Worm (Caenorhabditis elegans) whole organism, young adult: Measurements from ENCODE around the gene F10G7.9.

ENCODE experiments used
- C06A6.2 ChIP-seq: fragments of 200-800 bp; sonication (Bioruptor generic); conservative IDR thresholded peaks from 2 replicates; pipeline ENCODE4 v1.3.6; 2022; ENCODE audit warnings: missing genetic modification characterization, missing compliant biosample characterization
- F10E7.11 ChIP-seq: sonication (generic microtip); optimal IDR thresholded peaks from 2 replicates; lab custom pipeline; 2017; ENCODE audit warnings: mild to moderate bottlenecking, missing genetic modification characterization, moderate library complexity, missing compliant biosample characterization
- F22D6.2 ChIP-seq: sonication (generic microtip); optimal IDR thresholded peaks from 2 replicates; lab custom pipeline; 2016; ENCODE audit warnings: mild to moderate bottlenecking, missing genetic modification characterization, missing compliant biosample characterization
- F33H1.4 ChIP-seq: fragments of 200-800 bp; sonication (Bioruptor generic); IDR thresholded peaks from 2 replicates; pipeline ENCODE4 v1.3.6; 2022; ENCODE audit warnings: missing genetic modification reagents, missing genetic modification characterization, missing compliant biosample characterization
- F37B4.10 ChIP-seq: fragments of 200-800 bp; sonication (Bioruptor generic); IDR thresholded peaks from 2 replicates; pipeline ENCODE4 v1.3.6; 2022; ENCODE audit warnings: missing genetic modification characterization, missing compliant biosample characterization
- F52B5.7 ChIP-seq: sonication (generic microtip); optimal IDR thresholded peaks from 2 replicates; lab custom pipeline; 2016; ENCODE audit warnings: mild to moderate bottlenecking, missing genetic modification characterization, missing compliant biosample characterization
- K11D2.4 ChIP-seq: fragments of 200-800 bp; sonication (Bioruptor generic); IDR thresholded peaks from 2 replicates; pipeline ENCODE4 v1.3.6; 2022; ENCODE audit warnings: missing genetic modification reagents, missing genetic modification characterization, missing compliant biosample characterization
- Y53F4B.3 ChIP-seq: fragments of 200-800 bp; sonication (Bioruptor generic); IDR thresholded peaks from 2 replicates; pipeline ENCODE4 v1.3.6; 2022; ENCODE audit warnings: missing genetic modification reagents, missing genetic modification characterization, missing compliant biosample characterization
- Y67H2A.10 ChIP-seq: fragments of 200-800 bp; sonication (Bioruptor generic); conservative IDR thresholded peaks from 2 replicates; pipeline ENCODE4 v1.3.6; 2022; ENCODE audit warnings: missing genetic modification reagents, missing genetic modification characterization, missing compliant biosample characterization
- Y79H2A.3 ChIP-seq: fragments of 200-800 bp; sonication (Bioruptor generic); conservative IDR thresholded peaks from 2 replicates; pipeline ENCODE4 v1.3.6; 2022; ENCODE audit warnings: missing genetic modification reagents, missing genetic modification characterization, missing compliant biosample characterization
- ZK185.1 ChIP-seq: sonication (generic microtip); optimal IDR thresholded peaks from 2 replicates; lab custom pipeline; 2016; ENCODE audit warnings: mild to moderate bottlenecking, missing genetic modification characterization, missing compliant biosample characterization; ENCODE audit not compliant: poor library complexity, severe bottlenecking
- ama-1 ChIP-seq, 3 experiments: fragments of 150-350 bp in 1 of 3; sonication (generic microtip) in 2 of 3; optimal IDR thresholded peaks; 2 replicates each; lab custom pipeline; 2014 to 2018; ENCODE audit warnings: missing biosample characterization in 2 of 3, missing genetic modification characterization in 2 of 3, missing genetic modification reagents in 2 of 3
- aptf-3 ChIP-seq: fragments of 200-800 bp; sonication (Bioruptor generic); IDR thresholded peaks from 2 replicates; pipeline ENCODE4 v1.3.6; 2022; ENCODE audit warnings: missing genetic modification characterization, missing compliant biosample characterization
- athp-1 ChIP-seq: sonication (generic microtip); optimal IDR thresholded peaks from 2 replicates; lab custom pipeline; 2017; ENCODE audit warnings: mild to moderate bottlenecking, missing genetic modification characterization, missing compliant biosample characterization
- cebp-2 ChIP-seq: fragments of 200-800 bp; sonication (Bioruptor generic); IDR thresholded peaks from 2 replicates; pipeline ENCODE4 v1.3.6; 2022; ENCODE audit warnings: missing genetic modification characterization, missing compliant biosample characterization
- ceh-40 ChIP-seq: fragments of 200-800 bp; sonication (Bioruptor generic); IDR thresholded peaks from 2 replicates; pipeline ENCODE4 v1.3.6; 2022; ENCODE audit warnings: missing genetic modification characterization, missing compliant biosample characterization
- ceh-91 ChIP-seq: fragments of 200-800 bp; sonication (Bioruptor generic); IDR thresholded peaks from 2 replicates; pipeline ENCODE4 v1.3.6; 2022; ENCODE audit warnings: missing genetic modification reagents, missing genetic modification characterization, missing compliant biosample characterization
- dpl-1 ChIP-seq: fragments of 150-350 bp; optimal IDR thresholded peaks from 2 replicates; lab custom pipeline; 2014; ENCODE audit warnings: missing biosample characterization, missing genetic modification reagents, missing genetic modification characterization
- egl-18 ChIP-seq: fragments of 200-800 bp; sonication (Bioruptor generic); IDR thresholded peaks from 2 replicates; pipeline ENCODE4 v1.3.6; 2022; ENCODE audit warnings: missing genetic modification reagents, missing genetic modification characterization, missing compliant biosample characterization
- egl-44 ChIP-seq: fragments of 200-800 bp; sonication (Bioruptor generic); IDR thresholded peaks from 2 replicates; pipeline ENCODE4 v1.3.6; 2022; ENCODE audit warnings: missing genetic modification reagents, missing genetic modification characterization, missing compliant biosample characterization
- hlh-12 ChIP-seq: sonication (generic microtip); optimal IDR thresholded peaks from 2 replicates; lab custom pipeline; 2016; ENCODE audit warnings: missing genetic modification characterization, missing compliant biosample characterization
- hlh-26 ChIP-seq: fragments of 200-800 bp; sonication (Bioruptor generic); conservative IDR thresholded peaks from 2 replicates; pipeline ENCODE4 v1.3.6; 2022; ENCODE audit warnings: missing genetic modification reagents, missing genetic modification characterization, missing compliant biosample characterization
- hmg-20 ChIP-seq: fragments of 200-800 bp; sonication (Bioruptor generic); IDR thresholded peaks from 2 replicates; pipeline ENCODE4 v1.3.6; 2022; ENCODE audit warnings: missing genetic modification reagents, missing genetic modification characterization, missing compliant biosample characterization
- hrde-1 ChIP-seq: sonication (generic microtip); optimal IDR thresholded peaks from 2 replicates; lab custom pipeline; 2016; ENCODE audit warnings: missing genetic modification characterization, mild to moderate bottlenecking, missing compliant biosample characterization, moderate library complexity, missing genotype, missing genetic modification reagents, borderline replicate concordance
- hsf-1 ChIP-seq: fragments of 200-800 bp; sonication (Bioruptor generic); IDR thresholded peaks from 2 replicates; pipeline ENCODE4 v1.3.6; 2022; ENCODE audit warnings: missing genetic modification reagents, missing genetic modification characterization, missing compliant biosample characterization
- lin-35 ChIP-seq, 3 experiments: fragments of 150-350 bp in 2 of 3; sonication (generic microtip) in 1 of 3; optimal IDR thresholded peaks; 2 replicates each; lab custom pipeline; 2014 to 2018; ENCODE audit warnings: missing biosample characterization in 3 of 3, missing genetic modification characterization in 3 of 3, missing genetic modification reagents in 3 of 3
- lin-40 ChIP-seq: sonication (generic microtip); optimal IDR thresholded peaks from 2 replicates; lab custom pipeline; 2016; ENCODE audit warnings: missing genetic modification characterization, mild to moderate bottlenecking, missing compliant biosample characterization, missing genotype, missing genetic modification reagents
- mes-4 ChIP-seq: sonication (generic microtip); optimal IDR thresholded peaks from 2 replicates; lab custom pipeline; 2016; ENCODE audit warnings: missing genotype, missing genetic modification characterization, missing compliant biosample characterization
- nfyb-1 ChIP-seq: fragments of 200-800 bp; sonication (Bioruptor generic); IDR thresholded peaks from 2 replicates; pipeline ENCODE4 v1.3.6; 2022; ENCODE audit warnings: missing genetic modification reagents, missing genetic modification characterization, missing compliant biosample characterization
- pbrm-1 ChIP-seq: fragments of 200-800 bp; sonication (Bioruptor generic); IDR thresholded peaks from 2 replicates; pipeline ENCODE4 v1.3.6; 2022; ENCODE audit warnings: missing genetic modification reagents, missing genetic modification characterization, missing compliant biosample characterization
- rcor-1 ChIP-seq: fragments of 200-800 bp; sonication (Bioruptor generic); IDR thresholded peaks from 2 replicates; pipeline ENCODE4 v1.3.6; 2022; ENCODE audit warnings: missing genetic modification reagents, missing genetic modification characterization, missing compliant biosample characterization
- rec-8 ChIP-seq, 2 experiments: sonication (generic microtip); optimal IDR thresholded peaks; 2 replicates each; lab custom pipeline; 2016; ENCODE audit warnings: mild to moderate bottlenecking in 2 of 2, missing genetic modification characterization in 2 of 2, missing genetic modification reagents in 2 of 2, missing genotype in 2 of 2, missing biosample characterization in 1 of 2, missing compliant biosample characterization in 1 of 2, moderate library complexity in 1 of 2
- rpc-1 ChIP-seq, 2 experiments: fragments of 150-350 bp in 1 of 2; sonication (generic microtip) in 1 of 2; optimal IDR thresholded peaks; 2 replicates each; lab custom pipeline; 2014 to 2018; ENCODE audit warnings: missing biosample characterization in 1 of 2, missing genetic modification characterization in 1 of 2, missing genetic modification reagents in 1 of 2, missing genotype in 1 of 2
- snpc-1.3 ChIP-seq: sonication (generic microtip); optimal IDR thresholded peaks from 2 replicates; lab custom pipeline; 2017; ENCODE audit warnings: missing genetic modification characterization, mild to moderate bottlenecking, missing compliant biosample characterization, antibody characterized with exemption, moderate library complexity, missing genotype, missing genetic modification reagents; ENCODE audit not compliant: insufficient read depth
- snpc-3.4 ChIP-seq: sonication (generic microtip); optimal IDR thresholded peaks from 2 replicates; lab custom pipeline; 2017; ENCODE audit warnings: missing genetic modification characterization, mild to moderate bottlenecking, missing compliant biosample characterization, antibody characterized with exemption, moderate library complexity, missing genotype, missing genetic modification reagents
- tbp1 ChIP-seq: fragments of 200-800 bp; sonication (Bioruptor generic); optimal IDR thresholded peaks from 2 replicates; lab custom pipeline; 2018; ENCODE audit warnings: mild to moderate bottlenecking, missing genetic modification characterization, missing compliant biosample characterization
- unc-130 ChIP-seq: sonication (generic microtip); optimal IDR thresholded peaks from 2 replicates; lab custom pipeline; 2016; ENCODE audit warnings: missing genetic modification reagents, missing genetic modification characterization, missing compliant biosample characterization
- unc-62 ChIP-seq: fragments of 150-350 bp; optimal IDR thresholded peaks from 2 replicates; lab custom pipeline; 2014; ENCODE audit warnings: missing biosample characterization, missing genetic modification reagents, missing genetic modification characterization
- xnd-1 ChIP-seq: sonication (generic microtip); optimal IDR thresholded peaks from 2 replicates; lab custom pipeline; 2016; ENCODE audit warnings: missing genotype, missing genetic modification reagents, missing genetic modification characterization, missing compliant biosample characterization
- ztf-18 ChIP-seq: sonication (generic microtip); optimal IDR thresholded peaks from 2 replicates; lab custom pipeline; 2016; ENCODE audit warnings: missing genotype, mild to moderate bottlenecking, missing genetic modification characterization, missing compliant biosample characterization

Gene F10G7.9

ce11 chrII:4689477-4689876 lies 16.8 kb downstream of the F10G7.9 start, which contains the start of gene F10G7.12:
Gene F10G7.12 (plus strand): TSS chrII:4689777.
- TF ChIP-seq Y79H2A.3 (GFP tag; lab: Robert Waterston, UW) (no peak), F22D6.2 (tag; lab: Kevin White, UChicago) (no peak), ceh-40 (GFP tag; lab: Robert Waterston, UW) (no peak), xnd-1 (tag; lab: Kevin White, UChicago) (no peak), lin-40 (tag; lab: Kevin White, UChicago) (no peak), mes-4 (tag; lab: Kevin White, UChicago) (no peak), hmg-20 (GFP tag; lab: Robert Waterston, UW) (no peak), ama-1 (optimal IDR thresholded peaks at IDR 0.05; lab: Kevin White, UChicago) (no peak), ama-1 (GFP tag; optimal IDR thresholded peaks at IDR 0.05; lab: Kevin White, UChicago) (no peak), rec-8 (tag; optimal IDR thresholded peaks at IDR 0.05; lab: Kevin White, UChicago) (no peak), dpl-1 (GFP tag; lab: Kevin White, UChicago) (no peak), F37B4.10 (GFP tag; lab: Robert Waterston, UW) (no peak), F33H1.4 (GFP tag; lab: Robert Waterston, UW) (no peak), unc-130 (GFP tag; lab: Kevin White, UChicago) (no peak), Y53F4B.3 (GFP tag; lab: Robert Waterston, UW) (no peak), rcor-1 (GFP tag; lab: Robert Waterston, UW) (no peak), cebp-2 (GFP tag; lab: Robert Waterston, UW) (no peak)

DNA sequence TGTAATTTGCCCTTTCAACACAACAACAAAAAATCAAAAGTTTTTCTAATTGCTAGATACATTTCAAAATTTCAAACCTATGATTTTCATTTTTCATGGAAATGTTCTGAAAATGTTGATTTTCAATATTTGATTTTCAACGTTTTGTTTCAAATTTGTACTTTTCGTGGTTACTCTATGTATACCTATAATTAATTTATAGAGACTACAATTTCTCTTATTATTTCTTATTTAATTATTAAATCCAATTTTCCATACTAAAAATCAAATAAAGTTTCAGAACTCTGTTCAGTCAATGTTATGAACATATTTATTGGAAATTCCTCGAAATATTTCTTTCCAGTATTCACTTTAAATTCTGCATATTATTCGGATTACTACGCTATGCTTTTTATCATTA lies 19.3 kb downstream of the F10G7.9 start, which contains the start of gene sre-39:
TSS of gene sre-39 (plus strand) at position 301 of the 400 bp plus-strand sequence.
- TF ChIP-seq egl-18 (GFP tag; lab: Robert Waterston, UW) (no peak), Y67H2A.10 (GFP tag; lab: Robert Waterston, UW) (no peak), rpc-1 (optimal IDR thresholded peaks at IDR 0.05; lab: Kevin White, UChicago) (no peak), rpc-1 (tag; optimal IDR thresholded peaks at IDR 0.05; lab: Kevin White, UChicago) (no peak)

DNA sequence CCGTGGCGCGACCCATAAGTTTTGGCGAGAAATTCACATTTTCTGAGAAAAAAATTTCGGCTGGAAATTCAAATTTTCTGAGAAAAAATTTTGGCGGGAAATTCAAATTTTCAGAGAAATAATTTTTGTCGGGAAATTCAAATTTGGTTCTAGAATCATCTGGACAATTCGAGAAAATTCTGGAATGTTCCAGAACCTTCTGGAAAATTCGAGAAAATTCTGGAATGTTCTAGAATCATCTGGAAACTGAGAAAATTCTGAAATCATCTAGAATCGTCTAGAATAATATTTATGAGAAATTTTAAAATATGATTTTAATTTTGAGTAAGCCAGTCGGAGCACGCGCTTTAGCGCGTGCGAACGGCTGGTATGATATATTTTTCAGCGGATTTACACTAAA lies 21.4 kb downstream of the F10G7.9 start:
- TF ChIP-seq pbrm-1 (GFP tag; lab: Robert Waterston, UW) (no peak), hsf-1 (GFP tag; lab: Robert Waterston, UW) (peak; percentile 93), hrde-1 (tag; lab: Kevin White, UChicago) (no peak), rpc-1 (optimal IDR thresholded peaks at IDR 0.05; lab: Kevin White, UChicago) (peak; percentile 6), rpc-1 (tag; optimal IDR thresholded peaks at IDR 0.05; lab: Kevin White, UChicago) (no peak), ceh-91 (GFP tag; lab: Robert Waterston, UW) (no peak)

DNA sequence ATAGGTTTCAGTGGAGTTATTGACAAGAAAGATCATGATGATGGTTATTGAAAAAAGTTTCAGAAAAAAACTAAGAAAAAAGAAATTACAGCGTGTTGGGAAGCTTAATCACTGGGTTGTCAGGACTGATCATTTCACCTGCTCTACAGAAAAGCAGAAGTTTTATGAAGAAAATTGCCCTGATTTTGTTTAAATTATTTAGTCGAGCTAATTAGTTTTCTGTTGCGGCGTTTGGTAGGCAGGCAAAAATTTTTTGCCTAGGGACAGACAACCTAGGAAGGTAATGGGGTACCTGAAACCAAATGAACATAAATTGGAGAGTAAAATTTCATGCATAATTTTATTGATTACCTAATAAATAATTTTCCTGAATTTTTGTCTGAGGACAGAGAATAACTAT lies 22.6 kb downstream of the F10G7.9 start, which contains the start of gene sre-40:
TSS of gene sre-40 (minus strand) at position 101 of the 400 bp plus-strand sequence.
- TF ChIP-seq snpc-1.3 (tag; lab: Kevin White, UChicago): no peak
- no peak for TF ChIP-seq F10E7.11 (tag; lab: Kevin White, UChicago)
- no peak for TF ChIP-seq snpc-3.4 (tag; lab: Kevin White, UChicago)
- no peak for TF ChIP-seq egl-18 (GFP tag; lab: Robert Waterston, UW)
- no peak for TF ChIP-seq athp-1
- TF ChIP-seq K11D2.4 (GFP tag; lab: Robert Waterston, UW): no peak
- TF ChIP-seq hlh-12: no peak
- TF ChIP-seq, all 124 proteins: peak for 0

DNA sequence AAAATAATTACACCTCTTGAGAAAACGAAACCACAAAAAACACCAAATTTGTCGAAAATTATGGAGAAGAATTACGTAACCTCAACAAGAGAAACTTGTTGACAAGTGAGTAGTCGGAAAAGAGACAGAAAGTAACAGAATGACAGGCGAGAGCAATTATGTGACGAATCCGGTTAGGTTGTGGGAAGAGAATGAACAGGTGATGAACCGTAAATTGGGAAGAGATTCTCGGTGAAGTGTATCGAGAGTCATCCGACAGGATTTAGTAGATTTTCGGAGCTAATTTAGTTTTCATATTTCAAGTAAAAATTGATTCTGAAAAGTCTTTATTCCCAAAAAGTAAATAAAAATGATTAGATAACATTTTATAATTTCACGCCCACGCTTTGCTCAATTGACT lies 24.9 kb downstream of the F10G7.9 start, which contains the start of gene T05A7.7:
TSS of gene T05A7.7 (minus strand) at position 101 of the 400 bp plus-strand sequence.
- TF ChIP-seq ztf-18 (tag; lab: Kevin White, UChicago) (no peak), unc-62 (GFP tag; lab: Kevin White, UChicago) (no peak), K11D2.4 (GFP tag; lab: Robert Waterston, UW) (no peak), ceh-40 (GFP tag; lab: Robert Waterston, UW) (no peak), snpc-3.4 (tag; lab: Kevin White, UChicago) (no peak), C06A6.2 (no peak), hlh-26 (GFP tag; lab: Robert Waterston, UW) (no peak), aptf-3 (GFP tag; lab: Robert Waterston, UW) (no peak), lin-35 (GFP tag; optimal IDR thresholded peaks at IDR 0.05; lab: Kevin White, UChicago) (no peak), lin-40 (tag; lab: Kevin White, UChicago) (no peak), ceh-91 (GFP tag; lab: Robert Waterston, UW) (no peak), nfyb-1 (GFP tag; lab: Robert Waterston, UW) (no peak), egl-44 (no peak), tbp1 (no peak), ZK185.1 (tag; lab: Kevin White, UChicago) (no peak), F52B5.7 (tag; lab: Kevin White, UChicago) (no peak)
